Fruit fly (Drosophila melanogaster) whole organism, wandering third instar larva: ENCODE measurements around the gene CG13058.

ENCODE experiments used
- Abd-B ChIP-seq: fragments of >200 bp; optimal IDR thresholded peaks from 2 replicates; lab custom pipeline; 2017; ENCODE audit warnings: missing biosample characterization, missing genetic modification characterization
- CG32264 ChIP-seq: fragments of 200-800 bp; sonication (Bioruptor generic); optimal IDR thresholded peaks from 2 replicates; lab custom pipeline; 2016; ENCODE audit warnings: missing biosample characterization, missing genetic modification characterization
- CG9705 ChIP-seq: fragments of 200-800 bp; sonication (Bioruptor generic); optimal IDR thresholded peaks from 2 replicates; lab custom pipeline; 2018; ENCODE audit warnings: missing biosample characterization, mild to moderate bottlenecking, missing genetic modification characterization
- CrebA ChIP-seq: fragments of 200-800 bp; sonication (Bioruptor generic); optimal IDR thresholded peaks from 2 replicates; lab custom pipeline; 2016; ENCODE audit warnings: missing biosample characterization, mild to moderate bottlenecking, missing genetic modification characterization, borderline replicate concordance
- Dif ChIP-seq: fragments of 200-275, 200-300 bp; sonication (Bioruptor generic); optimal IDR thresholded peaks from 2 replicates; lab custom pipeline; 2018; ENCODE audit warnings: missing biosample characterization, missing genetic modification characterization; ENCODE audit not compliant: partially characterized antibody
- HLH106 ChIP-seq: fragments of 200-800 bp; optimal IDR thresholded peaks from 3 replicates; lab custom pipeline; 2019; ENCODE audit warnings: missing biosample characterization, mild to moderate bottlenecking, missing genetic modification characterization, moderate library complexity
- Hnf4 ChIP-seq: fragments of 200-800 bp; sonication (Bioruptor generic); optimal IDR thresholded peaks from 2 replicates; lab custom pipeline; 2016; ENCODE audit warnings: missing biosample characterization, mild to moderate bottlenecking, missing genetic modification characterization
- Hr78 ChIP-seq: fragments of >200 bp; optimal IDR thresholded peaks from 2 replicates; lab custom pipeline; 2017; ENCODE audit warnings: missing biosample characterization, missing genetic modification characterization
- Hr83 ChIP-seq: fragments of 200-300 bp; sonication (Bioruptor generic); optimal IDR thresholded peaks from 2 replicates; lab custom pipeline; 2016; ENCODE audit warnings: missing biosample characterization, mild to moderate bottlenecking, missing genetic modification characterization, moderate library complexity; ENCODE audit not compliant: poor library complexity, severe bottlenecking
- Jra ChIP-seq: sonication (Bioruptor generic); optimal IDR thresholded peaks from 2 replicates; lab custom pipeline; 2016; ENCODE audit warnings: missing biosample characterization, missing genetic modification characterization
- Mio ChIP-seq: sonication (Bioruptor generic); optimal IDR thresholded peaks from 2 replicates; lab custom pipeline; 2016; ENCODE audit warnings: missing biosample characterization, missing genetic modification characterization
- N ChIP-seq: fragments of >200 bp; optimal IDR thresholded peaks from 2 replicates; lab custom pipeline; 2018; ENCODE audit warnings: missing biosample characterization, missing external identifiers, missing genetic modification characterization
- OdsH ChIP-seq: fragments of 200-800 bp; sonication (Bioruptor generic); optimal IDR thresholded peaks from 2 replicates; lab custom pipeline; 2016; ENCODE audit warnings: missing biosample characterization, mild to moderate bottlenecking, missing genetic modification characterization
- Sp1 ChIP-seq: fragments of 200-800 bp; sonication (Bioruptor generic); optimal IDR thresholded peaks from 3 replicates; lab custom pipeline; 2019; ENCODE audit warnings: missing biosample characterization, mild to moderate bottlenecking, missing genetic modification characterization, moderate library complexity
- br ChIP-seq: fragments of 200-800 bp; sonication (Bioruptor generic); optimal IDR thresholded peaks from 2 replicates; lab custom pipeline; 2016; ENCODE audit warnings: missing biosample characterization, missing genetic modification characterization
- brk ChIP-seq: fragments of 200-800 bp; sonication (Bioruptor generic); optimal IDR thresholded peaks from 2 replicates; lab custom pipeline; 2016; ENCODE audit warnings: missing biosample characterization, mild to moderate bottlenecking, missing genetic modification characterization
- dl ChIP-seq, 2 experiments: fragments of 175-275, 200-275 bp in 1 of 2; fragments of 200-275 bp in 1 of 2; sonication (Bioruptor generic); optimal IDR thresholded peaks; lab custom pipeline; 2018; ENCODE audit warnings: mild to moderate bottlenecking in 2 of 2, missing biosample characterization in 2 of 2, missing genetic modification characterization in 2 of 2, moderate library complexity in 2 of 2; ENCODE audit not compliant: partially characterized antibody in 2 of 2, insufficient read depth in 1 of 2
- dmrt93B ChIP-seq: fragments of 200-800 bp; sonication (Bioruptor generic); optimal IDR thresholded peaks from 2 replicates; lab custom pipeline; 2018; ENCODE audit warnings: missing biosample characterization, mild to moderate bottlenecking, missing genetic modification characterization
- dsf ChIP-seq: sonication (Bioruptor generic); optimal IDR thresholded peaks from 2 replicates; lab custom pipeline; 2016; ENCODE audit warnings: missing biosample characterization, missing genetic modification characterization, borderline replicate concordance
- ey ChIP-seq: fragments of 200-800 bp; sonication (Bioruptor generic); optimal IDR thresholded peaks from 2 replicates; lab custom pipeline; 2016; ENCODE audit warnings: missing biosample characterization, missing genetic modification characterization
- foxo ChIP-seq, 2 experiments: fragments of 200-800 bp; sonication (Bioruptor generic); optimal IDR thresholded peaks; 2 replicates in 1 of 2; 3 replicates in 1 of 2; lab custom pipeline; 2016 to 2017; ENCODE audit warnings: missing biosample characterization in 2 of 2, missing genetic modification characterization in 2 of 2
- fru ChIP-seq: fragments of 200-800 bp; sonication (Bioruptor generic); optimal IDR thresholded peaks from 3 replicates; lab custom pipeline; 2016; ENCODE audit warnings: missing biosample characterization, mild to moderate bottlenecking, missing genetic modification characterization
- h ChIP-seq: fragments of 200-800 bp; sonication (Bioruptor generic); optimal IDR thresholded peaks from 3 replicates; lab custom pipeline; 2016; ENCODE audit warnings: missing biosample characterization, mild to moderate bottlenecking, missing genetic modification characterization
- jim ChIP-seq: fragments of 175-275, 200-325 bp; sonication (Bioruptor generic); optimal IDR thresholded peaks from 2 replicates; lab custom pipeline; 2016; ENCODE audit warnings: missing biosample characterization, mild to moderate bottlenecking, missing genetic modification characterization
- pan ChIP-seq: fragments of >200 bp; optimal IDR thresholded peaks from 2 replicates; lab custom pipeline; 2017
- psq ChIP-seq: fragments of 200-800 bp; sonication (Bioruptor generic); optimal IDR thresholded peaks from 3 replicates; lab custom pipeline; 2017; ENCODE audit warnings: missing biosample characterization, mild to moderate bottlenecking, missing genetic modification characterization, moderate library complexity
- rgr ChIP-seq: fragments of 200-800 bp; sonication (Bioruptor generic); optimal IDR thresholded peaks from 3 replicates; lab custom pipeline; 2016; ENCODE audit warnings: missing biosample characterization, mild to moderate bottlenecking, missing genetic modification characterization
- sage ChIP-seq: fragments of 200-800 bp; sonication (Bioruptor generic); optimal IDR thresholded peaks from 2 replicates; lab custom pipeline; 2016; ENCODE audit warnings: missing biosample characterization, mild to moderate bottlenecking, missing genetic modification characterization
- sv ChIP-seq: fragments of 200-800 bp; sonication (Bioruptor generic); optimal IDR thresholded peaks from 3 replicates; lab custom pipeline; 2016; ENCODE audit warnings: missing biosample characterization, missing genetic modification characterization
- tai ChIP-seq: sonication (Bioruptor generic); optimal IDR thresholded peaks from 2 replicates; lab custom pipeline; 2016; ENCODE audit warnings: missing biosample characterization, missing genetic modification characterization
- woc ChIP-seq: sonication (Bioruptor generic); optimal IDR thresholded peaks from 2 replicates; lab custom pipeline; 2016; ENCODE audit warnings: missing biosample characterization, mild to moderate bottlenecking, missing genetic modification characterization

CG13058 gene

DNA sequence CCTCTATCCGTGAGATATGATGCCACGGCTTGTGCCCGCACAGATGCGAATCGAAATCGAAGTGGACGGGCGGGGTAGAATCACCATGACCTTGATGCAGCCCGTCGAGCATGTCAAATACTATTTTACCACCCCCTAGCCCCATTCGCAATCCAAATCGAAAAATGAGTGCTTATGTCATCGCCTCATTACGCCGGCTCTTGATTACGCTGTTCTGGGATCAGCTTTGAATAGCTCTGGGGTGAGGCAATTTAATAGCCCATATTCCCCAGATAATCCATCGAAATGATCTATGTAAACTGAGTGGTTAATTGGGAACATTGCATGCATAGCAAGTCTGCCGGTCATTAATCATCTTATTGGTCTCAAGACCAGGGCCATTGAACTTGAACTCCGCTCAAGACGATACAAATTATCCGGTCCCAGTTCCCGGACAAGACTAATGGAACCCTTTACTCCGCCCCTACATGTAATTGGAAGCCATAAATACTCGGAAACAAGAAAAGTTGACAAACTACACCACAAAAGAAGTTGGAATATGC, 28.6 kb downstream of the CG13058 start:
- TF ChIP-seq Hr78 (GFP tag; lab: Kevin White, UChicago): no peak
- no peak for TF ChIP-seq ey (GFP tag; lab: Kevin White, UChicago)
- TF ChIP-seq CG32264: no peak
- no peak for TF ChIP-seq sv

dm6 chr3L:16357860-16358259, 29.2 kb downstream of the CG13058 start:
- TF ChIP-seq sage (GFP tag; lab: Kevin White, UChicago) (no peak), CG9705 (GFP tag; lab: Kevin White, UChicago) (no peak), rgr (GFP tag; lab: Kevin White, UChicago) (no peak), Abd-B (no peak), jim (GFP tag; lab: Kevin White, UChicago) (no peak), CrebA (GFP tag; lab: Kevin White, UChicago) (no peak), br (GFP tag; lab: Kevin White, UChicago) (no peak), fru (no peak), HLH106 (no peak), Hnf4 (GFP tag; lab: Kevin White, UChicago) (no peak), ey (GFP tag; lab: Kevin White, UChicago) (no peak), psq (GFP tag; lab: Kevin White, UChicago) (no peak), pan (no peak)

dm6 chr3L:16359219-16359748, 30.6 kb downstream of the CG13058 start, which contains the start of gene ringer:
ringer (minus strand) TSS chr3L:16359428.
- no peak for TF ChIP-seq tai (GFP tag; lab: Kevin White, UChicago)
- no peak for TF ChIP-seq foxo (GFP tag; optimal IDR thresholded peaks at IDR 0.05; lab: Kevin White, UChicago)
- no peak for TF ChIP-seq rgr (GFP tag; lab: Kevin White, UChicago)
- TF ChIP-seq CrebA (GFP tag; lab: Kevin White, UChicago): no peak
- TF ChIP-seq Jra (GFP tag; lab: Kevin White, UChicago): no peak
- TF ChIP-seq jim (GFP tag; lab: Kevin White, UChicago): no peak
- no peak for TF ChIP-seq dmrt93B (GFP tag; lab: Kevin White, UChicago)
- TF ChIP-seq Hnf4 (GFP tag; lab: Kevin White, UChicago): no peak
- no peak for TF ChIP-seq br (GFP tag; lab: Kevin White, UChicago)
- no peak for TF ChIP-seq sage (GFP tag; lab: Kevin White, UChicago)
- TF ChIP-seq brk: no peak
- no peak for TF ChIP-seq dl (GFP tag; optimal IDR thresholded peaks at IDR 0.05; lab: Kevin White, UChicago; ENCODE audit: insufficient read depth in 1 of 2, partially characterized antibody in 2 of 2)
- TF ChIP-seq N (GFP tag; lab: Kevin White, UChicago): no peak

DNA sequence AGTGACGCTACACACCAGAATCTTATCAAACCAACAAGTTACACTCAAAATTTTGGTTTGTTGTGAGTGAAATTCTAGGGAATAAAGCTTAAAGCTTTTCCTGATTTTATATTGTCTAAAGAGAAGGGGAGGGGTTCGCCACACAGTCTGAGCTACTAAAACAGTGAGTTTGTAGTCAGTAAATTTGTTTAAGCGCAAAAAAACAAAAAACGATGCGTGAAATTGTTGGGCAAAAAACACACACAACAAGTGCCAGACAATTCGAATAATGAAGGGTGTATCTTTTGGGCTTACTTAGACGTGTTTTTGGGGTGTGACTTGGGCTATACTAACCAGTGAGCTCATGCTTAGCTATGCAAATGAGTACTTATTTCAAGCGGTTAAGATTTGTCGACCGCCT, 31.2 kb downstream of the CG13058 start:
- TF ChIP-seq rgr (GFP tag; lab: Kevin White, UChicago) (peak; percentile 16), brk (peak; percentile 1), ey (GFP tag; lab: Kevin White, UChicago) (no peak), Hr83 (peak; percentile 1)

dm6 chr3L:16361200-16361815, 32.7 kb downstream of the CG13058 start:
- TF ChIP-seq Dif: no peak
- TF ChIP-seq OdsH: peak; percentile 59
- TF ChIP-seq rgr (GFP tag; lab: Kevin White, UChicago): peak; percentile 56
- TF ChIP-seq Hr83: no peak
- no peak for TF ChIP-seq Abd-B
- peak; percentile 35 for TF ChIP-seq woc
- TF ChIP-seq foxo (GFP tag; optimal IDR thresholded peaks at IDR 0.05; lab: Kevin White, UChicago): peak in 1 of 2 experiments; percentile 61
- TF ChIP-seq CG9705 (GFP tag; lab: Kevin White, UChicago): peak; percentile 15
- peak; percentile 69 for TF ChIP-seq h (GFP tag; lab: Kevin White, UChicago)
- TF ChIP-seq br (GFP tag; lab: Kevin White, UChicago): peak; percentile 51
- no peak for TF ChIP-seq dsf (GFP tag; lab: Kevin White, UChicago)
- TF ChIP-seq dmrt93B (GFP tag; lab: Kevin White, UChicago): peak; percentile 25
- peak; percentile 73 for TF ChIP-seq fru
- TF ChIP-seq Mio (GFP tag; lab: Kevin White, UChicago): no peak
- TF ChIP-seq Sp1 (GFP tag; lab: Kevin White, UChicago): peak; percentile 78
- TF ChIP-seq tai (GFP tag; lab: Kevin White, UChicago): no peak
- no peak for TF ChIP-seq N (GFP tag; lab: Kevin White, UChicago)
- TF ChIP-seq HLH106: peak; percentile 74
- peak; percentile 57 for TF ChIP-seq ey (GFP tag; lab: Kevin White, UChicago)
- TF ChIP-seq psq (GFP tag; lab: Kevin White, UChicago): peak; percentile 53
